Worm (Caenorhabditis elegans) whole organism, mixed stage, embryonic: Measurements from ENCODE around the gene T07E3.4.

ENCODE experiments used
- ham-2 ChIP-seq: fragments of 200-800 bp; sonication (Bioruptor generic); optimal IDR thresholded peaks from 2 replicates; lab custom pipeline; 2018; ENCODE audit warnings: mild to moderate bottlenecking, missing genetic modification characterization, missing compliant biosample characterization
- mep-1 ChIP-seq: fragments of 150-350 bp; optimal IDR thresholded peaks from 2 replicates; lab custom pipeline; 2017; ENCODE audit warnings: missing biosample characterization, missing genetic modification reagents, missing genetic modification characterization, inconsistent platforms
- nhr-2 ChIP-seq: fragments of 150-350 bp; optimal IDR thresholded peaks from 2 replicates; lab custom pipeline; 2014; ENCODE audit warnings: missing biosample characterization, missing genetic modification characterization
- pha-4 ChIP-seq: fragments of 150-350 bp; optimal IDR thresholded peaks from 2 replicates; lab custom pipeline; 2018; ENCODE audit warnings: missing biosample characterization, missing genetic modification reagents, missing genetic modification characterization
- snpc-4 ChIP-seq: fragments of 150-350 bp; optimal IDR thresholded peaks from 2 replicates; lab custom pipeline; 2014; ENCODE audit warnings: missing biosample characterization, missing genetic modification characterization
- ztf-11 ChIP-seq: fragments of 150-350 bp; optimal IDR thresholded peaks from 2 replicates; lab custom pipeline; 2014; ENCODE audit warnings: missing biosample characterization, missing genetic modification characterization

DNA sequence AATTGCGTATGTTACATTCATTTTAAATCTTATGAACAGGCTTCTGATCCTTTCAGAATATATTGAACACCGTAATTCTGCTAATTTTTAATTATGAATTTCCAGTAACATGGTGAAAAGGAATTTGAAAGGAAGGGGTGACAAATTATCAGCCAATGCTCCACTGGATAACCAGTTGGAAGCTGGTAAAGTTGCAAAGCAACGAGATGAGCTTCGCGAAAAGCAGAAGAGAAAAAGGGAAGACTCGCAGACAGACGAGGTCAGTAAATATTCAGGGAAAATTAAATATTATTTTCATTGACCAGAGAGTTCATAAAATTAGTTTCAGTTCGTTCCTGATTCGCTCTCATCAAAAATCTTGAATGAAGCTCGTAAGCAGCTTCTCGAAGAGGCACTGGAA, 34.1 kb downstream of the T07E3.4 start, which contains the start of gene byn-1:
- TF ChIP-seq mep-1 (tag; lab: Kevin White, UChicago) (no peak), ham-2 (GFP tag; lab: Kevin White, UChicago) (no peak), pha-4 (tag; lab: Kevin White, UChicago) (no peak), nhr-2 (tag; lab: Kevin White, UChicago) (no peak), ztf-11 (tag; lab: Kevin White, UChicago) (no peak), snpc-4 (tag; lab: Kevin White, UChicago) (no peak)
